Worm (Caenorhabditis elegans) whole organism, mixed stage, embryonic: ENCODE results near the gene T11G6.2.

Experiments used
- ceh-39 ChIP-seq: fragments of 150-350 bp; optimal IDR thresholded peaks from 2 replicates; lab custom pipeline; 2014; ENCODE audit warnings: missing biosample characterization, missing genetic modification characterization
- elt-3 ChIP-seq: fragments of 150-350 bp; optimal IDR thresholded peaks from 2 replicates; lab custom pipeline; 2014; ENCODE audit warnings: missing biosample characterization, missing genetic modification characterization
- lin-13 ChIP-seq: fragments of 150-350 bp; optimal IDR thresholded peaks from 2 replicates; lab custom pipeline; 2014; ENCODE audit warnings: missing biosample characterization, missing genetic modification characterization
- mls-2 ChIP-seq: sonication (generic microtip); optimal IDR thresholded peaks from 2 replicates; lab custom pipeline; 2016; ENCODE audit warnings: mild to moderate bottlenecking, missing genetic modification characterization, moderate library complexity, missing compliant biosample characterization
- nhr-12 ChIP-seq: fragments of 150-350 bp; optimal IDR thresholded peaks from 2 replicates; lab custom pipeline; 2014; ENCODE audit warnings: missing biosample characterization, missing genetic modification characterization
- unc-39 ChIP-seq: fragments of 150-350 bp; optimal IDR thresholded peaks from 2 replicates; lab custom pipeline; 2014; ENCODE audit warnings: missing biosample characterization, missing genetic modification characterization
- unc-62 ChIP-seq: fragments of 150-350 bp; optimal IDR thresholded peaks from 2 replicates; lab custom pipeline; 2014; ENCODE audit warnings: missing biosample characterization, missing genetic modification reagents, missing genetic modification characterization

DNA sequence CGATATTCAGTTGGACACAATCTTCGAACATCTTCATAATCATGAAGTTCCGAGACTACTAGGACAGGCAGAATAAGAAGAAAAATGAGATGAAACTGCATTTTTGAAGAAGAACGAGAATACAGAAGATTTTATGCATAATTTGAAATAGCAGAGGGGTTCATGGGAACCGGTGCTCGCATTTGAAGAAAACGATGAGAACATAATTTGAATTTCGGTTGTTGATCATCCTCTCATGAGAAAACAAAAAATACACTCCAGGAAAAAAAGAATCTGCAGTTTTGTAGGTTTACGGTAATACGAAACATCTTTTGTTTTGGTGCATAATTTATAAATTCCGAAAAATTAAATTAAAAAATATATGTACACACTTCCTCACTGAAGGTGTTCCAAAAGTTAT, 27.6 kb upstream of the T11G6.2 start, which contains the start of gene srlf-11:
- no peak for TF ChIP-seq unc-39 (tag; lab: Kevin White, UChicago)
- no peak for TF ChIP-seq unc-62 (GFP tag; lab: Kevin White, UChicago)
- no peak for TF ChIP-seq ceh-39 (tag; lab: Kevin White, UChicago)
- no peak for TF ChIP-seq nhr-12
- TF ChIP-seq lin-13 (tag; lab: Kevin White, UChicago): no peak
- TF ChIP-seq mls-2 (tag; lab: Kevin White, UChicago): no peak
- TF ChIP-seq elt-3 (tag; lab: Kevin White, UChicago): no peak
